Worm (Caenorhabditis elegans): ENCODE data around the gene ncs-1.

- TF ChIP-seq ztf-11 (tag; optimal IDR thresholded peaks at IDR 0.05) (no peak), bed-3 (GFP tag; optimal IDR thresholded peaks at IDR 0.05) (no peak), lin-13 (tag; optimal IDR thresholded peaks at IDR 0.05) (no peak), unc-62 (GFP tag; optimal IDR thresholded peaks at IDR 0.05) (no peak), snpc-4 (tag; optimal IDR thresholded peaks at IDR 0.05) (no peak), mab-5 (tag; optimal IDR thresholded peaks at IDR 0.05) (no peak), lsy-2 (tag; optimal IDR thresholded peaks at IDR 0.05) (no peak), nhr-237 (tag; optimal IDR thresholded peaks at IDR 0.05) (no peak), M03D4.4 (tag; optimal IDR thresholded peaks at IDR 0.05) (no peak), pha-4 (tag; optimal IDR thresholded peaks at IDR 0.05) (no peak), elt-1 (tag; optimal IDR thresholded peaks at IDR 0.05; ENCODE audit: borderline replicate concordance, insufficient read depth) (no peak), nhr-12 (tag; optimal IDR thresholded peaks at IDR 0.05) (no peak), nhr-76 (tag; optimal IDR thresholded peaks at IDR 0.05) (no peak), ceh-39 (tag; optimal IDR thresholded peaks at IDR 0.05) (no peak)
These were observed 42.0 kb upstream of the ncs-1 start for ce11 chrX:1005026-1005425.

All from whole organism, mixed stage, embryonic.